Worm (Caenorhabditis elegans) whole organism, young adult: ENCODE measurements around the gene T13C5.6.

Experiments used
- K12H6.12 ChIP-seq: fragments of 200-800 bp; sonication (Bioruptor generic); optimal IDR thresholded peaks from 2 replicates; lab custom pipeline; 2018; ENCODE audit warnings: mild to moderate bottlenecking, missing genetic modification characterization, missing compliant biosample characterization
- ama-1 ChIP-seq, 3 experiments: fragments of 150-350 bp in 1 of 3; sonication (generic microtip) in 2 of 3; optimal IDR thresholded peaks; 2 replicates each; lab custom pipeline; 2014 to 2018; ENCODE audit warnings: missing biosample characterization in 2 of 3, missing genetic modification characterization in 2 of 3, missing genetic modification reagents in 2 of 3
- hlh-26 ChIP-seq: fragments of 200-800 bp; sonication (Bioruptor generic); conservative IDR thresholded peaks from 2 replicates; pipeline ENCODE4 v1.3.6; 2022; ENCODE audit warnings: missing genetic modification reagents, missing genetic modification characterization, missing compliant biosample characterization
- hrde-1 ChIP-seq: sonication (generic microtip); optimal IDR thresholded peaks from 2 replicates; lab custom pipeline; 2016; ENCODE audit warnings: missing genetic modification characterization, mild to moderate bottlenecking, missing compliant biosample characterization, moderate library complexity, missing genotype, missing genetic modification reagents, borderline replicate concordance
- madf-10 ChIP-seq: sonication (generic microtip); optimal IDR thresholded peaks from 2 replicates; lab custom pipeline; 2016; ENCODE audit warnings: mild to moderate bottlenecking, missing genetic modification characterization, missing compliant biosample characterization
- madf-3 ChIP-seq: fragments of 200-800 bp; sonication (Bioruptor generic); IDR thresholded peaks from 2 replicates; pipeline ENCODE4 v1.3.6; 2022; ENCODE audit warnings: missing genetic modification reagents, missing genetic modification characterization, missing compliant biosample characterization
- nfya-2 ChIP-seq: fragments of 200-800 bp; sonication (Bioruptor generic); IDR thresholded peaks from 2 replicates; pipeline ENCODE4 v1.3.6; 2022; ENCODE audit warnings: missing genetic modification reagents, missing genetic modification characterization, missing compliant biosample characterization
- rpc-1 ChIP-seq, 2 experiments: fragments of 150-350 bp in 1 of 2; sonication (generic microtip) in 1 of 2; optimal IDR thresholded peaks; 2 replicates each; lab custom pipeline; 2014 to 2018; ENCODE audit warnings: missing biosample characterization in 1 of 2, missing genetic modification characterization in 1 of 2, missing genetic modification reagents in 1 of 2, missing genotype in 1 of 2
- tbp1 ChIP-seq: fragments of 200-800 bp; sonication (Bioruptor generic); optimal IDR thresholded peaks from 2 replicates; lab custom pipeline; 2018; ENCODE audit warnings: mild to moderate bottlenecking, missing genetic modification characterization, missing compliant biosample characterization
- tbx-9 ChIP-seq: sonication (generic microtip); optimal IDR thresholded peaks from 2 replicates; lab custom pipeline; 2016; ENCODE audit warnings: borderline replicate concordance, missing genetic modification characterization, inconsistent platforms, missing compliant biosample characterization

DNA sequence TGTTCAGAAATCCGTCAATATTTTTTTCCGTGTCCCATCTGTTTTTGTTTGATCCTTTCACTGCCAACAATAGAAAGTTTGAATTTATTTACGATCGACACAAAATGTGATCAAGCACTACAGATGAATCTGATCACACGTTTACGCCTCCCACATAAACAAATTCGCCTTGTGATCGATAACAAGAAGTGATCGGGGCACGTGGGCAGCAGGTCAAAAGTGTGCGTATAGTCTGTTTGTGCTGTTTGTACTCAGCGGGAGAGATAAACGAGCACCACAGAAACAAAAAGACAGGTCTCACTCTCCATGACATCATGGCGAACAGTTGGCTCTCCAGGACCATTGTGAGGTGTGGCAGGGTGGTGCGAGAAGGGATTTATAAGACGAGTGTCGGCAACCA is 48.1 kb upstream of the T13C5.6 start:
- TF ChIP-seq hrde-1 (tag; lab: Kevin White, UChicago) = no peak
- TF ChIP-seq rpc-1 (optimal IDR thresholded peaks at IDR 0.05; lab: Kevin White, UChicago) = no peak
- no peak for TF ChIP-seq rpc-1 (tag; optimal IDR thresholded peaks at IDR 0.05; lab: Kevin White, UChicago)
- TF ChIP-seq nfya-2 (GFP tag; lab: Robert Waterston, UW) = no peak
- no peak for TF ChIP-seq madf-10 (tag; lab: Kevin White, UChicago)
- TF ChIP-seq K12H6.12 (tag; lab: Kevin White, UChicago) = peak; percentile 76
- TF ChIP-seq tbx-9 (tag; lab: Kevin White, UChicago) = no peak
- no peak for TF ChIP-seq hlh-26
- TF ChIP-seq ama-1 (optimal IDR thresholded peaks at IDR 0.05; lab: Kevin White, UChicago) = peak; percentile 62
- no peak for TF ChIP-seq ama-1 (GFP tag; optimal IDR thresholded peaks at IDR 0.05; lab: Kevin White, UChicago)
- no peak for TF ChIP-seq madf-3 (GFP tag; lab: Robert Waterston, UW)
- TF ChIP-seq tbp1 (GFP tag; lab: Kevin White, UChicago) = peak; percentile 61
